Worm (Caenorhabditis elegans) whole organism, late embryonic: ENCODE results near the gene mpk-1.

Experiments
- F13H6.1 ChIP-seq: sonication (generic microtip); optimal IDR thresholded peaks from 2 replicates; lab custom pipeline; 2016; ENCODE audit warnings: missing genetic modification characterization, missing compliant biosample characterization
- ama-1 ChIP-seq: fragments of 150-350 bp; optimal IDR thresholded peaks from 2 replicates; lab custom pipeline; 2014
- ceh-9 ChIP-seq: sonication (generic microtip); optimal IDR thresholded peaks from 2 replicates; lab custom pipeline; 2016; ENCODE audit warnings: mild to moderate bottlenecking, missing genetic modification characterization, inconsistent platforms, missing compliant biosample characterization
- dmd-4 ChIP-seq: sonication (generic microtip); optimal IDR thresholded peaks from 2 replicates; lab custom pipeline; 2016; ENCODE audit warnings: borderline replicate concordance, missing genetic modification characterization, missing compliant biosample characterization
- elt-2 ChIP-seq: sonication (generic microtip); optimal IDR thresholded peaks from 2 replicates; lab custom pipeline; 2016; ENCODE audit warnings: missing genetic modification reagents, missing genetic modification characterization, missing compliant biosample characterization
- elt-4 ChIP-seq: sonication (generic microtip); optimal IDR thresholded peaks from 2 replicates; lab custom pipeline; 2016; ENCODE audit warnings: missing genetic modification characterization, missing compliant biosample characterization
- hlh-13 ChIP-seq: fragments of 200-800 bp; sonication (Bioruptor generic); optimal IDR thresholded peaks from 2 replicates; lab custom pipeline; 2018; ENCODE audit warnings: mild to moderate bottlenecking, missing genetic modification characterization, missing compliant biosample characterization
- nfya-1 ChIP-seq: sonication (generic microtip); optimal IDR thresholded peaks from 2 replicates; lab custom pipeline; 2017; ENCODE audit warnings: missing genetic modification characterization, mild to moderate bottlenecking, missing compliant biosample characterization, antibody characterized with exemption, moderate library complexity
- nhr-11 ChIP-seq: fragments of 150-350 bp; optimal IDR thresholded peaks from 2 replicates; lab custom pipeline; 2014; ENCODE audit warnings: missing biosample characterization, missing genetic modification characterization
- nhr-232 ChIP-seq: sonication (generic microtip); optimal IDR thresholded peaks from 2 replicates; lab custom pipeline; 2016; ENCODE audit warnings: missing genetic modification characterization, missing compliant biosample characterization
- pax-1 ChIP-seq: fragments of 150-350 bp; optimal IDR thresholded peaks from 2 replicates; lab custom pipeline; 2014; ENCODE audit warnings: missing biosample characterization, missing genetic modification characterization
- pqm-1 ChIP-seq: sonication (generic microtip); optimal IDR thresholded peaks from 2 replicates; lab custom pipeline; 2016; ENCODE audit warnings: missing genetic modification characterization, missing compliant biosample characterization
- tbx-2 ChIP-seq: sonication (generic microtip); optimal IDR thresholded peaks from 2 replicates; lab custom pipeline; 2016; ENCODE audit warnings: missing genetic modification characterization, missing compliant biosample characterization

DNA sequence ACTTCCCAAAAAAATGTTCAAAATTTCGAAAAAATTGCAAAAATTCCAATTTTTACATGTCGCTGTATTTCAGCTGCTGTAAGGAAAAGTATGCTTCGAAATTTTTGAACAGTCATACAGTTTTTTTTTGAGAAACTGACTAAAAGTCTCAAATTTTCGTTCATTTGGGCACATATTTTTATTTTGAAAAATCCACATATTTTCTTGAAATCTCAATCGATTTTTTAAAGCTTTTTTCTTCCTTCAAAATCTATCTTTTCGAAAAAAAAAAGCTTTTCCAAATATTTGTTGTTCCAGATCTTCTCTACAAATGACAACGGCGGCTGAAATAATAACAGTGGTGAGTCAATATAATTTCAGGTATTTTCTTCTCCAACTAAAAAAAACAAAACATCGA is 30.9 kb downstream of the mpk-1 start, which contains the start of gene asd-1:
- TF ChIP-seq tbx-2 (tag; lab: Kevin White, UChicago) (no peak), nhr-232 (tag; lab: Kevin White, UChicago) (no peak), pqm-1 (tag; lab: Kevin White, UChicago) (no peak), nfya-1 (tag; lab: Kevin White, UChicago) (no peak), dmd-4 (tag; lab: Kevin White, UChicago) (no peak), elt-4 (tag; lab: Kevin White, UChicago) (no peak), F13H6.1 (tag; lab: Kevin White, UChicago) (no peak), pax-1 (tag; lab: Kevin White, UChicago) (no peak), hlh-13 (GFP tag; lab: Kevin White, UChicago) (no peak), nhr-11 (tag; lab: Kevin White, UChicago) (no peak), elt-2 (tag; lab: Kevin White, UChicago) (no peak), ama-1 (no peak), ceh-9 (no peak)
